Worm (Caenorhabditis elegans): ENCODE results near the gene ttr-50.

ttr-50 gene

DNA sequence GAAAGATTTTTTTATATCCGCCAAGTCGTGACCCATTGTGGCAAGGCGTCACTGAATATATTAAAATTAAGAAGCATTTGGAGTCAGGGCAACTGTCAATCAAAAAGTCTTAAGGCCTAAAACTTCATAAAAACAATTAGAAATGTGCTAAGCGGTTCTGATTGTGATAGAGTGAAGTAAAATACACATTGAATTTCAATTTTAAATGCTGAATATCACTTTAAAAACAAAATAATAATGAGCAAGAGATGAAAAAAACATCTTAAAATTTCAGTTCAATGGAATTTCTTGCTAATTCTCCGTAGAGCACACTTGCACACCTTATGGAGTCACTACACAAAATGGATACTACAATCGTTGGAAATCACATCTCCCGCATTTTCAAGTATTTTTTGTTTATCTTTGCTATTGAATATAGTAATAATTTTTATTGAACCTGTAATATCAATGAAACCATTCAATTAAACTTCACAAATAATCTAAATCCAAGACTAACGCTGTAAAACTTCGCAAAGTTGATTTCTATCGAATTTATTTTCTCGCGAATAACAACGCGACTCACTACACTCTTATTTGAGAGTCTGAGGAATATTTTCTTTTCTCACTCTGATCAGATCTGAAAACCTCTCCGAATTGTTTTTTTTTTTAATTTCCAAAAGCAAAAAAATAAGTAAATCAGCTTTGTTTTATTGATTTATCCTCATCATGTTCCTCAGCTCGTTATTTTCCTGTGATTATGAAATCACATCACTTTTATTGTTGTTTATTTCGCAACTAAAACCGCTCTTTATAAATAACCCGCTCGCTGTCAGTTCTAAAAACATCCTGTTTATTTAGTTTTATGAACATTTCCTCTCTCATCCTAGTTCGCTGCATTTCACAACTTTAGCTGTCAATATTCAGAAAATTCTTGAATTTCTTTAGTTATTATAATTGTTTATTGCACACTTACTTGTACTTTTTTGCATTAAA is 5.1 kb downstream of the ttr-50 start, which contains the start of gene mars-1 (continued):
- TF ChIP-seq rcor-1 (GFP tag; IDR thresholded peaks at IDR 0.05): peak; percentile 22; the same call in 1 of the 2 replicates
- no peak for TF ChIP-seq let-526 (GFP tag; IDR thresholded peaks at IDR 0.05)
- TF ChIP-seq K11D2.4 (GFP tag; IDR thresholded peaks at IDR 0.05): 0 out of 2 replicates have a peak, but pooled peaks have one; percentile 31
- TF ChIP-seq tbp1 (GFP tag; optimal IDR thresholded peaks at IDR 0.05): peak; percentile 43
- TF ChIP-seq rec-8 (tag; optimal IDR thresholded peaks at IDR 0.05): no peak
- TF ChIP-seq snpc-1.1 (tag; optimal IDR thresholded peaks at IDR 0.05; ENCODE audit: insufficient read depth): no peak
- peak; percentile 41 for TF ChIP-seq lin-54 (GFP tag; optimal IDR thresholded peaks at IDR 0.05)
- TF ChIP-seq madf-10 (tag; optimal IDR thresholded peaks at IDR 0.05): peak; percentile 1
- peak; percentile 31; the same call in 1 of the 2 replicates for TF ChIP-seq hmg-1.2 (GFP tag; IDR thresholded peaks at IDR 0.05)
- TF ChIP-seq sea-2 (GFP tag; IDR thresholded peaks at IDR 0.05): no peak
- peak; percentile 48; the same call in 1 of the 2 replicates for TF ChIP-seq cebp-1 (GFP tag; IDR thresholded peaks at IDR 0.05)
- TF ChIP-seq cebp-1 (tag; optimal IDR thresholded peaks at IDR 0.05): peak; percentile 94
- TF ChIP-seq C17E4.6 (GFP tag; IDR thresholded peaks at IDR 0.05): no peak

DNA sequence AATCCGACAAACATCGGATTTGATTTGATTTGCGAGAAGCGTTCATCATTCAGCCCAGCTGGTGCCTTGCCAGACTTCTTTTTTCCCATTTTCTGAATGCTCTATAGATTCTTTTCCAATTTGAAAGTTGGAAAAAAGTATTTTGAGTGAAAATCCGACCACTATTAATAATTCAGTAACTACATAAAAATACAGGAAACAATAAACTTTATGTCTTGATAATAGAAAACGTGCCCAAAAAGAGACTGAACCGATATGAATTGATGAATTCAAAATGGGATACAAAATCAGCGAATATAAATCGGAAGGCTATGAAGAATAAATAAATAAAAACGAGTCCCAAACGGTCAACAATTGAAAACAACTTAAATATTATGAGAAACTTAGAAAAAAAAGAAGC is 9.1 kb downstream of the ttr-50 start, which contains the start of gene F58B3.4:
Gene F58B3.4 (minus strand): TSS at position 101 of the 400 bp plus-strand sequence.
- TF ChIP-seq ceh-91 (GFP tag; IDR thresholded peaks at IDR 0.05) (no peak), madf-6 (GFP tag; IDR thresholded peaks at IDR 0.05) (peak; percentile 50)

ce11 chrIV:11627847-11628246 is 13.0 kb downstream of the ttr-50 start, which contains the start of gene lys-6:
lys-6 (minus strand) TSS chrIV:11627947.
- no peak for TF ChIP-seq nhr-27 (tag; optimal IDR thresholded peaks at IDR 0.05)
- TF ChIP-seq somi-1 (GFP tag; optimal IDR thresholded peaks at IDR 0.05): no peak
- TF ChIP-seq hlh-26 (GFP tag; conservative IDR thresholded peaks at IDR 0.05): no peak
- no peak for TF ChIP-seq Y67H2A.10 (GFP tag; conservative IDR thresholded peaks at IDR 0.05)
- no peak for TF ChIP-seq nhr-90 (tag; optimal IDR thresholded peaks at IDR 0.05)

ce11 chrIV:11625482-11625881 is 15.3 kb downstream of the ttr-50 start, which contains the start of gene lys-5:
lys-5 (minus strand) TSS chrIV:11625582.
- no peak for TF ChIP-seq madf-10 (tag; optimal IDR thresholded peaks at IDR 0.05)
- TF ChIP-seq let-526 (GFP tag; IDR thresholded peaks at IDR 0.05): no peak
- no peak for TF ChIP-seq lsl-1 (GFP tag; optimal IDR thresholded peaks at IDR 0.05)
- TF ChIP-seq F22D6.2 (tag; optimal IDR thresholded peaks at IDR 0.05): no peak
- TF ChIP-seq F10E7.11 (tag; optimal IDR thresholded peaks at IDR 0.05): no peak
- no peak for TF ChIP-seq F49E8.2 (tag; optimal IDR thresholded peaks at IDR 0.05; ENCODE audit: insufficient read depth)
- TF ChIP-seq unc-62 (GFP tag; optimal IDR thresholded peaks at IDR 0.05): no peak
- no peak for TF ChIP-seq rpc-1 (optimal IDR thresholded peaks at IDR 0.05)
- no peak for TF ChIP-seq rpc-1 (tag; optimal IDR thresholded peaks at IDR 0.05)
- TF ChIP-seq cebp-1 (GFP tag; IDR thresholded peaks at IDR 0.05): no peak
- TF ChIP-seq cebp-1 (tag; optimal IDR thresholded peaks at IDR 0.05): no peak
- no peak for TF ChIP-seq aptf-2 (GFP tag; conservative IDR thresholded peaks at IDR 0.05)
- no peak for TF ChIP-seq hsf-1 (GFP tag; IDR thresholded peaks at IDR 0.05)
- TF ChIP-seq tbx-9 (tag; optimal IDR thresholded peaks at IDR 0.05; ENCODE audit: borderline replicate concordance): no peak
- no peak for TF ChIP-seq ztf-18 (tag; optimal IDR thresholded peaks at IDR 0.05)
- TF ChIP-seq attf-3 (GFP tag; conservative IDR thresholded peaks at IDR 0.05): no peak
- no peak for TF ChIP-seq nhr-27 (tag; optimal IDR thresholded peaks at IDR 0.05)
- TF ChIP-seq C06A6.2 (GFP tag; conservative IDR thresholded peaks at IDR 0.05): no peak
- TF ChIP-seq nhr-80 (tag; optimal IDR thresholded peaks at IDR 0.05): no peak
- TF ChIP-seq B0035.1 (tag; optimal IDR thresholded peaks at IDR 0.05): no peak

Data from whole organism, young adult.